Fruit fly (Drosophila melanogaster) whole organism, embryonic: Measurements from ENCODE around the gene CG15141.

ENCODE experiments used
- Awh ChIP-seq: fragments of 200-800 bp; sonication (Bioruptor generic); IDR thresholded peaks from 2 replicates; pipeline ENCODE4, ENCODE4 v1.3.6; 2022; ENCODE audit warnings: missing biosample characterization, missing genetic modification characterization
- B-H2 ChIP-seq: fragments of 200-800 bp; sonication (Bioruptor generic); optimal IDR thresholded peaks from 2 replicates; lab custom pipeline; 2018; ENCODE audit warnings: missing biosample characterization, mild to moderate bottlenecking, missing genetic modification characterization
- CG11456 ChIP-seq: fragments of 200-800 bp; sonication (Bioruptor generic); IDR thresholded peaks from 3 replicates; pipeline ENCODE4 v1.3.6; 2022; ENCODE audit warnings: missing biosample characterization, missing genetic modification characterization
- CG12104 ChIP-seq: fragments of 200-800 bp; sonication (Bioruptor generic); optimal IDR thresholded peaks from 3 replicates; lab custom pipeline; 2016; ENCODE audit warnings: missing biosample characterization, missing genetic modification characterization
- CG12155 ChIP-seq: fragments of 200-800 bp; sonication (Bioruptor generic); optimal IDR thresholded peaks from 3 replicates; lab custom pipeline; 2016; ENCODE audit warnings: missing biosample characterization, missing genetic modification characterization
- CG12219 ChIP-seq: fragments of 200-800 bp; sonication (Bioruptor generic); optimal IDR thresholded peaks from 3 replicates; lab custom pipeline; 2018; ENCODE audit warnings: missing biosample characterization, mild to moderate bottlenecking, missing genetic modification characterization
- CG13287 ChIP-seq: fragments of 200-800 bp; sonication (Bioruptor generic); IDR thresholded peaks from 2 replicates; pipeline ENCODE4 v1.3.6; 2022; ENCODE audit warnings: missing biosample characterization, missing genetic modification characterization; ENCODE audit not compliant: partially characterized antibody
- CG14441 ChIP-seq: fragments of 200-800 bp; sonication (Bioruptor generic); IDR thresholded peaks from 2 replicates; pipeline ENCODE4 v1.3.6; 2022; ENCODE audit warnings: missing biosample characterization, missing genetic modification characterization
- CG15011 ChIP-seq: fragments of 200-800 bp; sonication (Bioruptor generic); optimal IDR thresholded peaks from 3 replicates; lab custom pipeline; 2018; ENCODE audit warnings: missing biosample characterization, mild to moderate bottlenecking, missing genetic modification characterization
- CG17568 ChIP-seq: fragments of 200-800 bp; sonication (Bioruptor generic); optimal IDR thresholded peaks from 2 replicates; lab custom pipeline; 2018; ENCODE audit warnings: missing biosample characterization, mild to moderate bottlenecking, missing genetic modification characterization, moderate library complexity
- CG17612 ChIP-seq: fragments of 200-800 bp; sonication (Bioruptor generic); IDR thresholded peaks from 2 replicates; pipeline ENCODE4 v1.3.6; 2022; ENCODE audit warnings: missing biosample characterization, missing genetic modification characterization
- CG17802 ChIP-seq: fragments of 200-800 bp; sonication (Bioruptor generic); optimal IDR thresholded peaks from 2 replicates; lab custom pipeline; 2018; ENCODE audit warnings: missing biosample characterization, mild to moderate bottlenecking, missing genetic modification characterization, moderate library complexity
- CG31388 ChIP-seq: fragments of 200-800 bp; sonication (Bioruptor generic); optimal IDR thresholded peaks from 2 replicates; lab custom pipeline; 2016; ENCODE audit warnings: missing biosample characterization, missing genetic modification characterization
- CG31441 ChIP-seq: fragments of 200-800 bp; sonication (Bioruptor generic); IDR thresholded peaks from 2 replicates; pipeline ENCODE4 v1.3.6; 2022; ENCODE audit warnings: missing biosample characterization, missing genetic modification characterization
- CG33213 ChIP-seq: fragments of 200-800 bp; sonication (Bioruptor generic); optimal IDR thresholded peaks from 3 replicates; lab custom pipeline; 2016; ENCODE audit warnings: missing biosample characterization, missing genetic modification characterization
- CG34422 ChIP-seq: fragments of 200-800 bp; sonication (Bioruptor generic); IDR thresholded peaks from 3 replicates; pipeline ENCODE4 v1.3.6; 2022; ENCODE audit warnings: missing biosample characterization, missing genetic modification characterization
- CG5245 ChIP-seq: fragments of 200-800 bp; sonication (Bioruptor generic); optimal IDR thresholded peaks from 3 replicates; lab custom pipeline; 2016; ENCODE audit warnings: missing biosample characterization, missing genetic modification characterization
- CG7928 ChIP-seq: fragments of 200-800 bp; sonication (Bioruptor generic); optimal IDR thresholded peaks from 2 replicates; lab custom pipeline; 2017; ENCODE audit warnings: missing biosample characterization, mild to moderate bottlenecking, missing genetic modification characterization
- CG8290 ChIP-seq, 3 experiments: fragments of 200-800 bp; sonication (Bioruptor generic); optimal IDR thresholded peaks; 2 replicates each; lab custom pipeline; 2016 to 2019; ENCODE audit warnings: missing biosample characterization in 3 of 3, missing genetic modification characterization in 3 of 3, mild to moderate bottlenecking in 2 of 3, moderate library complexity in 1 of 3
- CG9609 ChIP-seq: fragments of 200-800 bp; sonication (Bioruptor generic); optimal IDR thresholded peaks from 3 replicates; lab custom pipeline; 2016; ENCODE audit warnings: missing biosample characterization, missing genetic modification characterization
- Dref ChIP-seq: fragments of 200-800 bp; sonication (Bioruptor generic); IDR thresholded peaks from 2 replicates; pipeline ENCODE4 v1.3.6; 2022; ENCODE audit warnings: missing biosample characterization, missing genetic modification characterization
- E2f1 ChIP-seq: fragments of 200-800 bp; sonication (Bioruptor generic); IDR thresholded peaks from 2 replicates; pipeline ENCODE4 v1.3.6; 2022; ENCODE audit warnings: missing biosample characterization, missing genetic modification characterization
- HLH3B ChIP-seq: fragments of 200-800 bp; sonication (Bioruptor generic); IDR thresholded peaks from 2 replicates; pipeline ENCODE4 v1.3.6; 2022; ENCODE audit warnings: missing biosample characterization, missing genetic modification characterization
- HLH54F ChIP-seq: fragments of 200-800 bp; sonication (Bioruptor generic); optimal IDR thresholded peaks from 3 replicates; lab custom pipeline; 2016; ENCODE audit warnings: missing biosample characterization, missing genetic modification characterization
- Hmr ChIP-seq: fragments of 200-800 bp; sonication (Bioruptor generic); optimal IDR thresholded peaks from 3 replicates; lab custom pipeline; 2017; ENCODE audit warnings: mild to moderate bottlenecking, missing biosample characterization, missing genetic modification reagents, missing genetic modification characterization
- Med ChIP-seq: fragments of 200-800 bp; sonication (Bioruptor generic); peaks from one replicate; lab custom pipeline; 2016; ENCODE audit warnings: missing biosample characterization, missing genetic modification characterization, mild to moderate bottlenecking, inconsistent platforms, moderate library complexity
- Mes4 ChIP-seq: fragments of 200-800 bp; sonication (Bioruptor generic); optimal IDR thresholded peaks from 2 replicates; lab custom pipeline; 2016; ENCODE audit warnings: missing biosample characterization, missing genetic modification characterization
- Nf-YC ChIP-seq: fragments of 200-800 bp; optimal IDR thresholded peaks from 3 replicates; lab custom pipeline; 2019; ENCODE audit warnings: missing biosample characterization, mild to moderate bottlenecking, missing genetic modification characterization, moderate library complexity
- PHDP ChIP-seq: fragments of 200-800 bp; sonication (Bioruptor generic); optimal IDR thresholded peaks from 3 replicates; lab custom pipeline; 2018; ENCODE audit warnings: missing biosample characterization, mild to moderate bottlenecking, missing genetic modification characterization, moderate library complexity
- abd-A ChIP-seq: fragments of 200-800 bp; sonication (Bioruptor generic); optimal IDR thresholded peaks from 3 replicates; lab custom pipeline; 2019; ENCODE audit warnings: missing biosample characterization, mild to moderate bottlenecking, missing genetic modification characterization, moderate library complexity
- cato ChIP-seq: fragments of 200-800 bp; sonication (Bioruptor generic); optimal IDR thresholded peaks from 2 replicates; lab custom pipeline; 2016; ENCODE audit warnings: missing biosample characterization, missing genetic modification characterization, borderline replicate concordance
- cg ChIP-seq: fragments of 200-800 bp; sonication (Bioruptor generic); optimal IDR thresholded peaks from 3 replicates; lab custom pipeline; 2019; ENCODE audit warnings: missing biosample characterization, mild to moderate bottlenecking, missing genetic modification characterization, moderate library complexity
- dysf ChIP-seq: fragments of 200-800 bp; sonication (Bioruptor generic); IDR thresholded peaks from 3 replicates; pipeline ENCODE4 v1.3.6; 2022; ENCODE audit warnings: missing biosample characterization, missing genetic modification characterization
- ems ChIP-seq: fragments of 200-800 bp; sonication (Bioruptor generic); optimal IDR thresholded peaks from 3 replicates; lab custom pipeline; 2016; ENCODE audit warnings: missing biosample characterization, missing genetic modification characterization
- gfzf ChIP-seq: fragments of 200-800 bp; sonication (Bioruptor generic); optimal IDR thresholded peaks from 2 replicates; lab custom pipeline; 2016; ENCODE audit warnings: missing biosample characterization, mild to moderate bottlenecking, missing genetic modification characterization, moderate library complexity
- jigr1 ChIP-seq: fragments of 200-800 bp; sonication (Bioruptor generic); IDR thresholded peaks from 3 replicates; pipeline ENCODE4 v1.3.6; 2022; ENCODE audit warnings: missing biosample characterization, missing genetic modification characterization
- maf-S ChIP-seq: fragments of 200-800 bp; sonication (Bioruptor generic); optimal IDR thresholded peaks from 2 replicates; lab custom pipeline; 2016; ENCODE audit warnings: missing biosample characterization, missing genetic modification characterization
- sd ChIP-seq: fragments of 200-800 bp; sonication (Bioruptor generic); optimal IDR thresholded peaks from 3 replicates; lab custom pipeline; 2018; ENCODE audit warnings: missing biosample characterization, mild to moderate bottlenecking, missing genetic modification characterization, moderate library complexity
- sens-2 ChIP-seq: fragments of 200-800 bp; sonication (Bioruptor generic); IDR thresholded peaks from 2 replicates; pipeline ENCODE4 v1.3.6; 2022; ENCODE audit warnings: missing biosample characterization, missing genetic modification characterization
- seq ChIP-seq: fragments of 200-800 bp; sonication (Bioruptor generic); IDR thresholded peaks from 2 replicates; pipeline ENCODE4 v1.3.6; 2022; ENCODE audit warnings: missing biosample characterization, missing genetic modification characterization
- so ChIP-seq: fragments of 200-800 bp; sonication (Bioruptor generic); IDR thresholded peaks from 3 replicates; pipeline ENCODE4 v1.3.6; 2022; ENCODE audit warnings: missing biosample characterization, missing genetic modification characterization
- stc ChIP-seq: fragments of 200-800 bp; sonication (Bioruptor generic); IDR thresholded peaks from 2 replicates; pipeline ENCODE4 v1.3.6; 2022; ENCODE audit warnings: missing biosample characterization, missing genetic modification characterization
- sug ChIP-seq: fragments of 200-800 bp; optimal IDR thresholded peaks from 2 replicates; lab custom pipeline; 2019; ENCODE audit warnings: missing biosample characterization, mild to moderate bottlenecking, missing genetic modification characterization, moderate library complexity
- tx ChIP-seq: fragments of 200-800 bp; sonication (Bioruptor generic); optimal IDR thresholded peaks from 2 replicates; lab custom pipeline; 2016; ENCODE audit warnings: missing biosample characterization, missing genetic modification characterization
- unpg ChIP-seq: fragments of 200-800 bp; sonication (Bioruptor generic); optimal IDR thresholded peaks from 3 replicates; lab custom pipeline; 2018; ENCODE audit warnings: missing biosample characterization, mild to moderate bottlenecking, missing genetic modification characterization, moderate library complexity
- vfl ChIP-seq: fragments of 200-800 bp; sonication (Bioruptor generic); optimal IDR thresholded peaks from 2 replicates; lab custom pipeline; 2016; ENCODE audit warnings: missing biosample characterization, missing genetic modification characterization
- vvl ChIP-seq: fragments of 200-800 bp; sonication (Bioruptor generic); IDR thresholded peaks from 2 replicates; pipeline ENCODE4 v1.3.6; 2022; ENCODE audit warnings: missing biosample characterization, missing genetic modification characterization
- wor ChIP-seq: fragments of 200-800 bp; sonication (Bioruptor generic); IDR thresholded peaks from 2 replicates; pipeline ENCODE4 v1.3.6; 2022; ENCODE audit warnings: missing biosample characterization, missing genetic modification characterization
- zfh1 ChIP-seq: fragments of 200-800 bp; sonication (Bioruptor generic); IDR thresholded peaks from 3 replicates; pipeline ENCODE4 v1.3.6; 2022; ENCODE audit warnings: missing biosample characterization, missing genetic modification characterization

CG15141 gene

dm6 chr2L:17430602-17431358, 20.3 kb downstream of the CG15141 start (continued):
- TF ChIP-seq sens-2 (GFP tag; lab: Robert Waterston, UW), result no peak
- no peak for TF ChIP-seq seq (GFP tag; lab: Robert Waterston, UW)
- no peak for TF ChIP-seq CG17568 (GFP tag; lab: Kevin White, UChicago)
- TF ChIP-seq Awh (GFP tag; lab: Robert Waterston, UW), result no peak
- TF ChIP-seq CG31388 (GFP tag; lab: Kevin White, UChicago), result no peak
- TF ChIP-seq maf-S (GFP tag; lab: Kevin White, UChicago), result no peak
- peak; percentile 72 for TF ChIP-seq cg
- no peak for TF ChIP-seq CG12104 (GFP tag; lab: Kevin White, UChicago)
- TF ChIP-seq gfzf, result no peak
- no peak for TF ChIP-seq jigr1
- TF ChIP-seq vfl, result no peak
- TF ChIP-seq CG15011 (GFP tag; lab: Kevin White, UChicago), result no peak
- no peak for TF ChIP-seq HLH54F (GFP tag; lab: Kevin White, UChicago)
- no peak for TF ChIP-seq CG5245
- TF ChIP-seq CG8290 (GFP tag; optimal IDR thresholded peaks at IDR 0.05; lab: Kevin White, UChicago), result no peak
- peak in 1 of 2 experiments; percentile 11 for TF ChIP-seq CG8290 (tag; optimal IDR thresholded peaks at IDR 0.05; lab: Kevin White, UChicago)
- TF ChIP-seq PHDP (tag; lab: Kevin White, UChicago), result peak; percentile 23
- TF ChIP-seq CG12155, result no peak
- TF ChIP-seq vvl (GFP tag; lab: Robert Waterston, UW), result no peak
- no peak for TF ChIP-seq HLH3B (GFP tag; lab: Robert Waterston, UW)
- TF ChIP-seq Dref (GFP tag; lab: Robert Waterston, UW), result no peak
- TF ChIP-seq zfh1, result no peak
- no peak for TF ChIP-seq CG9609 (GFP tag; lab: Kevin White, UChicago)
- no peak for TF ChIP-seq CG17612 (GFP tag; lab: Robert Waterston, UW)
- TF ChIP-seq ems (GFP tag; lab: Kevin White, UChicago), result no peak
- no peak; the same call in 2 of the 3 replicates for TF ChIP-seq dysf (GFP tag; lab: Robert Waterston, UW)
- 0 out of 2 replicates have a peak, but pooled peaks have one; percentile 7 for TF ChIP-seq stc (GFP tag; lab: Robert Waterston, UW)
- TF ChIP-seq Mes4 (GFP tag; lab: Kevin White, UChicago), result no peak
- no peak for TF ChIP-seq tx (GFP tag; lab: Kevin White, UChicago)
- TF ChIP-seq wor (GFP tag; lab: Robert Waterston, UW), result no peak
- TF ChIP-seq cato, result no peak
- TF ChIP-seq so (GFP tag; lab: Robert Waterston, UW), result 0 out of 3 replicates have a peak, but pooled peaks have one; percentile 7
- no peak for TF ChIP-seq CG14441
- no peak for TF ChIP-seq sug
- peak; percentile 50 for TF ChIP-seq Med
- no peak for TF ChIP-seq CG12219
- TF ChIP-seq CG11456 (GFP tag; lab: Robert Waterston, UW), result no peak
- TF ChIP-seq CG33213 (GFP tag; lab: Kevin White, UChicago), result no peak
- no peak for TF ChIP-seq Nf-YC
- TF ChIP-seq CG34422 (GFP tag; lab: Robert Waterston, UW), result no peak
- no peak for TF ChIP-seq CG13287 (GFP tag; lab: Robert Waterston, UW)
- no peak for TF ChIP-seq abd-A
- TF ChIP-seq Hmr (GFP tag; lab: Kevin White, UChicago), result no peak
- no peak for TF ChIP-seq CG17802 (tag; lab: Kevin White, UChicago)
- no peak for TF ChIP-seq E2f1 (GFP tag; lab: Robert Waterston, UW)
- TF ChIP-seq B-H2, result no peak
- peak; percentile 49 for TF ChIP-seq unpg (GFP tag; lab: Kevin White, UChicago)
- TF ChIP-seq CG7928, result no peak
- no peak for TF ChIP-seq CG31441 (GFP tag; lab: Robert Waterston, UW)
- peak; percentile 15 for TF ChIP-seq sd (tag; lab: Kevin White, UChicago)
